Worm (Caenorhabditis elegans): Measurements from ENCODE around the gene T19D7.5.

Gene T19D7.5

ce11 chrX:651616-652015 lies 14.4 kb downstream of the T19D7.5 start:
- no peak for TF ChIP-seq lin-11 (tag; optimal IDR thresholded peaks at IDR 0.05)
- TF ChIP-seq ceh-30 (tag; optimal IDR thresholded peaks at IDR 0.05): no peak
- no peak for TF ChIP-seq lim-6 (tag; optimal IDR thresholded peaks at IDR 0.05)
- TF ChIP-seq C08G9.2 (tag; optimal IDR thresholded peaks at IDR 0.05): no peak
- no peak for TF ChIP-seq npax-4 (tag; optimal IDR thresholded peaks at IDR 0.05)
- no peak for TF ChIP-seq sox-4 (tag; optimal IDR thresholded peaks at IDR 0.05)
- no peak for TF ChIP-seq hlh-30 (tag; optimal IDR thresholded peaks at IDR 0.05; ENCODE audit: insufficient read depth)
- no peak for TF ChIP-seq odd-2 (tag; optimal IDR thresholded peaks at IDR 0.05)
- TF ChIP-seq ztf-16 (tag; optimal IDR thresholded peaks at IDR 0.05): no peak
- no peak for TF ChIP-seq ceh-31 (tag; optimal IDR thresholded peaks at IDR 0.05)
- no peak for TF ChIP-seq dve-1 (tag; optimal IDR thresholded peaks at IDR 0.05)
- no peak for TF ChIP-seq dmd-4 (tag; optimal IDR thresholded peaks at IDR 0.05; ENCODE audit: borderline replicate concordance)
- TF ChIP-seq che-1 (tag; optimal IDR thresholded peaks at IDR 0.05): no peak
- TF ChIP-seq pag-3 (tag; optimal IDR thresholded peaks at IDR 0.05; ENCODE audit: borderline replicate concordance): no peak

ce11 chrX:646493-646892 lies 19.5 kb downstream of the T19D7.5 start:
- TF ChIP-seq syd-9 (tag; optimal IDR thresholded peaks at IDR 0.05): no peak
- TF ChIP-seq unc-42 (tag; optimal IDR thresholded peaks at IDR 0.05): no peak
- TF ChIP-seq pat-9 (tag; optimal IDR thresholded peaks at IDR 0.05): no peak
- TF ChIP-seq ceh-45 (GFP tag; IDR thresholded peaks at IDR 0.05): no peak
- no peak for TF ChIP-seq eyg-1 (tag; optimal IDR thresholded peaks at IDR 0.05)
- TF ChIP-seq ceh-2 (tag; optimal IDR thresholded peaks at IDR 0.05): no peak
- no peak for TF ChIP-seq ceh-30 (tag; optimal IDR thresholded peaks at IDR 0.05)
- no peak for TF ChIP-seq sox-4 (tag; optimal IDR thresholded peaks at IDR 0.05)
- no peak for TF ChIP-seq hlh-6 (tag; optimal IDR thresholded peaks at IDR 0.05)
- no peak for TF ChIP-seq pqm-1 (tag; optimal IDR thresholded peaks at IDR 0.05)
- no peak for TF ChIP-seq fkh-10 (GFP tag; optimal IDR thresholded peaks at IDR 0.05)
- no peak for TF ChIP-seq pha-4 (tag; optimal IDR thresholded peaks at IDR 0.05)
- no peak for TF ChIP-seq C08G9.2 (tag; optimal IDR thresholded peaks at IDR 0.05)
- no peak for TF ChIP-seq unc-3 (GFP tag; conservative IDR thresholded peaks at IDR 0.05)
- no peak for TF ChIP-seq unc-3 (tag; optimal IDR thresholded peaks at IDR 0.05)

- TF ChIP-seq ceh-6 (GFP tag; optimal IDR thresholded peaks at IDR 0.05) (no peak), nhr-11 (tag; optimal IDR thresholded peaks at IDR 0.05) (no peak), ztf-16 (tag; optimal IDR thresholded peaks at IDR 0.05) (no peak), pat-9 (tag; optimal IDR thresholded peaks at IDR 0.05) (no peak), pros-1 (tag; optimal IDR thresholded peaks at IDR 0.05) (no peak), mec-3 (tag; optimal IDR thresholded peaks at IDR 0.05; ENCODE audit: borderline replicate concordance) (no peak), ceh-24 (tag; optimal IDR thresholded peaks at IDR 0.05) (no peak), tbx-2 (tag; optimal IDR thresholded peaks at IDR 0.05) (no peak), hlh-8 (tag; optimal IDR thresholded peaks at IDR 0.05) (no peak), pha-2 (tag; optimal IDR thresholded peaks at IDR 0.05) (no peak), ceh-19 (GFP tag; optimal IDR thresholded peaks at IDR 0.05) (no peak), fax-1 (tag; optimal IDR thresholded peaks at IDR 0.05) (no peak), ceh-34 (tag; optimal IDR thresholded peaks at IDR 0.05) (no peak), odd-2 (tag; optimal IDR thresholded peaks at IDR 0.05) (no peak), sox-4 (tag; optimal IDR thresholded peaks at IDR 0.05) (no peak)
Measured at ce11 chrX:645589-645988, 20.4 kb downstream of the T19D7.5 start.

ce11 chrX:642817-643216 lies 23.2 kb downstream of the T19D7.5 start:
- TF ChIP-seq syd-9 (tag; optimal IDR thresholded peaks at IDR 0.05) (no peak), ref-2 (tag; optimal IDR thresholded peaks at IDR 0.05) (no peak), fkh-10 (GFP tag; optimal IDR thresholded peaks at IDR 0.05) (no peak), ceh-14 (tag; optimal IDR thresholded peaks at IDR 0.05) (no peak), che-1 (tag; optimal IDR thresholded peaks at IDR 0.05) (no peak), unc-3 (GFP tag; conservative IDR thresholded peaks at IDR 0.05) (no peak), unc-3 (tag; optimal IDR thresholded peaks at IDR 0.05) (no peak), ttx-3 (tag; optimal IDR thresholded peaks at IDR 0.05) (no peak), hlh-30 (tag; optimal IDR thresholded peaks at IDR 0.05; ENCODE audit: insufficient read depth) (no peak), ceh-45 (GFP tag; IDR thresholded peaks at IDR 0.05) (no peak), eyg-1 (tag; optimal IDR thresholded peaks at IDR 0.05) (no peak), pha-2 (tag; optimal IDR thresholded peaks at IDR 0.05) (no peak), ceh-48 (tag; optimal IDR thresholded peaks at IDR 0.05) (no peak), dmd-4 (tag; optimal IDR thresholded peaks at IDR 0.05; ENCODE audit: borderline replicate concordance) (no peak), lim-6 (tag; optimal IDR thresholded peaks at IDR 0.05) (no peak), unc-55 (GFP tag; optimal IDR thresholded peaks at IDR 0.05) (no peak), K02D7.2 (tag; optimal IDR thresholded peaks at IDR 0.05) (no peak), sdc-2 (tag; optimal IDR thresholded peaks at IDR 0.05) (no peak), hlh-8 (tag; optimal IDR thresholded peaks at IDR 0.05) (no peak), ceh-24 (tag; optimal IDR thresholded peaks at IDR 0.05) (no peak), odd-2 (tag; optimal IDR thresholded peaks at IDR 0.05) (no peak)

Data from whole organism, late embryonic.